Worm (Caenorhabditis elegans): ENCODE measurements around the gene snu-23.

snu-23 gene

ce11 chrIII:7725483-7726250, 44.3 kb downstream of the snu-23 start:
- TF ChIP-seq him-1 (tag; optimal IDR thresholded peaks at IDR 0.05), result peak; percentile 7
- no peak for TF ChIP-seq W03F9.2 (tag; optimal IDR thresholded peaks at IDR 0.05)

ce11 chrIII:7724433-7724832, 45.5 kb downstream of the snu-23 start:
- TF ChIP-seq W03F9.2 (tag; optimal IDR thresholded peaks at IDR 0.05) (no peak), him-1 (tag; optimal IDR thresholded peaks at IDR 0.05) (peak; percentile 26), dao-5 (tag; optimal IDR thresholded peaks at IDR 0.05) (no peak)

DNA sequence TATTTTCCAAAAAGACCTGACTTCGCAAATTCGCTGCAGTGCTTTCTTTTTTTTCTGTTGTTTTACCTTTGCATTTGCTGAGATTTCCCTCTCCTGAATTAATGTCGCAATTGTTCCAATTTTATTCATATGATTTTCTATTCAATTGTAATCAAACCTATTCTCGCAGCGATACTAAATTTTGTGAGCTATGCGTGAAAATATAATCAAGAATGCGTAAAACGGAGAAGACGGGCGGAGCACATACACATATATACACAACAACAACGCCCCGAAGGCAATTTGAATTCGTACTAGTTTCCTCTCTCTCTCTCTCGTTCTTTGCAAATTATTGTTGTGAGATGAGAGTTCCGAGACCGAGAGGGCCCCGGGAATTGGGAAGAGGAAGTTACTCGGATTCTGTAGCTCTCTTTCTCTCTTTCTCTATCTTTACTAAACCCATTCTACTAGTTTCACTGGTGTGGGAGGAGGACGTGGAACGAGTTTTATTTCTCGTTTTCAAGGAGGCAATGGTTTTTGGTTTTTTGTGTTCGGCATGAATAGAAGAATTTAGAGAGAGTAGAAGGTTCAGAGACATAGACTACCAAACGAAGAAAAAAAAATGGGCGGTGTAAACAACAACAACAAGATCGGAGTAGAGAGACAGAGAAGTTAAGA, 46.4 kb downstream of the snu-23 start:
- TF ChIP-seq W03F9.2 (tag; optimal IDR thresholded peaks at IDR 0.05) (peak; percentile 37), dao-5 (tag; optimal IDR thresholded peaks at IDR 0.05) (no peak)

- TF ChIP-seq him-1 (tag; optimal IDR thresholded peaks at IDR 0.05), result no peak
- TF ChIP-seq dao-5 (tag; optimal IDR thresholded peaks at IDR 0.05), result no peak
- TF ChIP-seq W03F9.2 (tag; optimal IDR thresholded peaks at IDR 0.05), result no peak
Observed at ce11 chrIII:7722999-7723398, 46.9 kb downstream of the snu-23 start.

ce11 chrIII:7722411-7722810, 47.5 kb downstream of the snu-23 start:
- TF ChIP-seq W03F9.2 (tag; optimal IDR thresholded peaks at IDR 0.05) (no peak), dao-5 (tag; optimal IDR thresholded peaks at IDR 0.05) (no peak), him-1 (tag; optimal IDR thresholded peaks at IDR 0.05) (no peak)

- TF ChIP-seq W03F9.2 (tag; optimal IDR thresholded peaks at IDR 0.05) (no peak), him-1 (tag; optimal IDR thresholded peaks at IDR 0.05) (no peak), dao-5 (tag; optimal IDR thresholded peaks at IDR 0.05) (no peak)
Observed at ce11 chrIII:7721513-7721912, 48.4 kb downstream of the snu-23 start.

ce11 chrIII:7720861-7721260, 49.1 kb downstream of the snu-23 start:
- TF ChIP-seq dao-5 (tag; optimal IDR thresholded peaks at IDR 0.05) (no peak), him-1 (tag; optimal IDR thresholded peaks at IDR 0.05) (peak; percentile 52), W03F9.2 (tag; optimal IDR thresholded peaks at IDR 0.05) (peak; percentile 47)

DNA sequence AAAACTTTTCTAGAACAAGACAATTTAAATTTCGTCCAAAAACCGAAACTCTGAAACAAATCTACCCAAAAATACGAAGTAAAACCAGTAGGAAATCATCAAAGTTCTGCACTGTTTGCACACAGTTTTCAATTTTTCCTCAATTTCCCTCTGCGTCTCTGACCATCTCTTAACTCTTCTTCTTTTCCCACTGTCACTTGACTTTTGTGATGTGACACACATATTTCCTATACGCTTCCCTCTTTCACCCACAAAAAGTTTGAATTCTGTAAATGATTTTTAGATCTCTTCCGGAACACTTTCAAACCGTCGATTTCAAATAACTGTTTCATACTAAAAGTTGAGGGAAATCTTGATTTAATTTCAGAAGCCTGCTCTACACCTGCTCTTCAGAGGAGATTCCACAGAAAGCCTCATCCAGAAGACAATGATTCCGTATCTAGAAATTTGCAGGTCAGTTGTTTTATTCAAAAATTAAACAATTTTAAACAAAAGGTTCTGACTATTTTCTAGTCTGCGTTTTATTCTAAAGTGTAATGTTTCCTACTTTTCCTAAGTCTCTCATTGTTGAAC, 50.5 kb downstream of the snu-23 start, which contains the start of gene ncl-1:
ncl-1 (plus strand) TSS at position 366 of the 573 bp plus-strand sequence.
- TF ChIP-seq him-1 (tag; optimal IDR thresholded peaks at IDR 0.05) (no peak), dao-5 (tag; optimal IDR thresholded peaks at IDR 0.05) (no peak), W03F9.2 (tag; optimal IDR thresholded peaks at IDR 0.05) (no peak)
